Worm (Caenorhabditis elegans) whole organism, L1 larva: ENCODE measurements around the gene Y116A8C.44.

Experiments used
- aly-2 ChIP-seq: fragments of 150-350 bp; optimal IDR thresholded peaks from 2 replicates; lab custom pipeline; 2014; ENCODE audit warnings: missing biosample characterization, missing genetic modification characterization
- ceh-63 ChIP-seq: fragments of 200-800 bp; sonication (Bioruptor generic); optimal IDR thresholded peaks from 2 replicates; lab custom pipeline; 2018; ENCODE audit warnings: mild to moderate bottlenecking, missing genetic modification characterization, missing compliant biosample characterization
- ceh-90 ChIP-seq: sonication (generic microtip); optimal IDR thresholded peaks from 2 replicates; lab custom pipeline; 2016; ENCODE audit warnings: missing genetic modification characterization, missing compliant biosample characterization
- dpl-1 ChIP-seq, 3 experiments: fragments of 150-350 bp in 2 of 3; sonication (generic microtip) in 1 of 3; optimal IDR thresholded peaks; 2 replicates each; lab custom pipeline; 2014 to 2017; ENCODE audit warnings: missing biosample characterization in 3 of 3, missing genetic modification characterization in 3 of 3, missing genetic modification reagents in 3 of 3
- elt-2 ChIP-seq: sonication (generic microtip); optimal IDR thresholded peaks from 2 replicates; lab custom pipeline; 2016; ENCODE audit warnings: missing genetic modification characterization, mild to moderate bottlenecking, inconsistent platforms, missing compliant biosample characterization, missing genetic modification reagents
- hpl-2 ChIP-seq: fragments of 150-350 bp; optimal IDR thresholded peaks from 2 replicates; lab custom pipeline; 2014; ENCODE audit warnings: missing biosample characterization, missing genetic modification reagents, missing genetic modification characterization
- jun-1 ChIP-seq: fragments of 150-350 bp; optimal IDR thresholded peaks from 2 replicates; lab custom pipeline; 2014; ENCODE audit warnings: missing biosample characterization, missing genetic modification reagents, missing genetic modification characterization
- lin-15B ChIP-seq: fragments of 150-350 bp; sonication (generic microtip); optimal IDR thresholded peaks from 3 replicates; lab custom pipeline; 2014; ENCODE audit warnings: missing biosample characterization, missing genetic modification characterization
- nhr-20 ChIP-seq: sonication (generic microtip); optimal IDR thresholded peaks from 2 replicates; lab custom pipeline; 2016; ENCODE audit warnings: mild to moderate bottlenecking, missing genetic modification characterization, missing compliant biosample characterization
- nhr-237 ChIP-seq: fragments of 150-350 bp; optimal IDR thresholded peaks from 2 replicates; lab custom pipeline; 2014; ENCODE audit warnings: missing biosample characterization, missing genetic modification characterization
- nhr-28 ChIP-seq: fragments of 150-350 bp; optimal IDR thresholded peaks from 2 replicates; lab custom pipeline; 2014; ENCODE audit warnings: missing biosample characterization, missing genetic modification characterization
- nhr-90 ChIP-seq: sonication (generic microtip); optimal IDR thresholded peaks from 2 replicates; lab custom pipeline; 2016; ENCODE audit warnings: mild to moderate bottlenecking, missing genetic modification characterization, missing compliant biosample characterization; ENCODE audit not compliant: poor library complexity
- pag-3 ChIP-seq: sonication (generic microtip); optimal IDR thresholded peaks from 2 replicates; lab custom pipeline; 2017; ENCODE audit warnings: missing genetic modification characterization, mild to moderate bottlenecking, missing compliant biosample characterization, antibody characterized with exemption, borderline replicate concordance; ENCODE audit not compliant: insufficient read depth
- sox-4 ChIP-seq: sonication (generic microtip); optimal IDR thresholded peaks from 2 replicates; lab custom pipeline; 2016; ENCODE audit warnings: missing genetic modification characterization, missing compliant biosample characterization
- sup-37 ChIP-seq: fragments of 200-800 bp; sonication (Bioruptor generic); optimal IDR thresholded peaks from 2 replicates; lab custom pipeline; 2018; ENCODE audit warnings: mild to moderate bottlenecking, missing genetic modification characterization, missing compliant biosample characterization
- zag-1 ChIP-seq: fragments of 150-350 bp; optimal IDR thresholded peaks from 2 replicates; lab custom pipeline; 2014; ENCODE audit warnings: missing biosample characterization, missing genetic modification characterization

The Y116A8C.44 gene

ce11 chrIV:17021042-17021441 is 36.9 kb downstream of the Y116A8C.44 start:
- no peak for TF ChIP-seq ceh-63
- TF ChIP-seq zag-1 (tag; lab: Kevin White, UChicago), result no peak
- no peak for TF ChIP-seq nhr-20 (tag; lab: Kevin White, UChicago)

ce11 chrIV:17010274-17010673 is 47.7 kb downstream of the Y116A8C.44 start:
- TF ChIP-seq nhr-90 (tag; lab: Kevin White, UChicago) (no peak), sup-37 (GFP tag; lab: Kevin White, UChicago) (no peak), sox-4 (tag; lab: Kevin White, UChicago) (no peak), aly-2 (no peak), nhr-237 (tag; lab: Kevin White, UChicago) (no peak), dpl-1 (GFP tag; optimal IDR thresholded peaks at IDR 0.05; lab: Kevin White, UChicago) (no peak), hpl-2 (GFP tag; lab: Kevin White, UChicago) (no peak), ceh-90 (tag; lab: Kevin White, UChicago) (no peak), jun-1 (tag; lab: Kevin White, UChicago) (no peak), pag-3 (tag; lab: Kevin White, UChicago) (no peak), elt-2 (tag; lab: Kevin White, UChicago) (no peak), nhr-28 (tag; lab: Kevin White, UChicago) (no peak), lin-15B (tag; lab: Kevin White, UChicago) (no peak)
- TF ChIP-seq, all 84 proteins: peak for 0
